Fruit fly (Drosophila melanogaster) S2 (cell line): ENCODE measurements around the gene eIF2Bbeta.

Experiments used
- CG8478 ChIP-seq: fragments of >200 bp; optimal IDR thresholded peaks from 2 replicates; lab custom pipeline; 2018
- CTCF ChIP-seq, 2 experiments: fragments of >200 bp; optimal IDR thresholded peaks; 2 replicates each; lab custom pipeline; 2018

- TF ChIP-seq CG8478 (lab: Kevin White, UChicago) (no peak), CTCF (optimal IDR thresholded peaks at IDR 0.05; lab: Kevin White, UChicago) (no peak)
These were observed 21.5 kb upstream of the eIF2Bbeta start, which contains the start of gene CG2652 for dm6 chrX:2682832-2683231.
